Fruit fly (Drosophila melanogaster) whole organism, embryonic: Measurements from ENCODE around the gene CG6901.

ENCODE experiments used
- BEAF-32 ChIP-seq: fragments of 200-800 bp; sonication (Bioruptor generic); optimal IDR thresholded peaks from 3 replicates; lab custom pipeline; 2017; ENCODE audit warnings: missing biosample characterization, missing genetic modification characterization, mild to moderate bottlenecking, moderate library complexity, missing genetic modification reagents
- CG3838 ChIP-seq: fragments of 200-800 bp; sonication (Bioruptor generic); optimal IDR thresholded peaks from 3 replicates; lab custom pipeline; 2016; ENCODE audit warnings: missing biosample characterization, missing genetic modification characterization
- CG9437 ChIP-seq: fragments of 200-800 bp; sonication (Bioruptor generic); optimal IDR thresholded peaks from 2 replicates; lab custom pipeline; 2018; ENCODE audit warnings: missing biosample characterization, mild to moderate bottlenecking, missing genetic modification characterization
- nmo ChIP-seq: fragments of 200-800 bp; sonication (Bioruptor generic); optimal IDR thresholded peaks from 2 replicates; lab custom pipeline; 2018; ENCODE audit warnings: missing biosample characterization, mild to moderate bottlenecking, missing genetic modification characterization, moderate library complexity
- ranshi ChIP-seq: fragments of 200-800 bp; sonication (Bioruptor generic); IDR thresholded peaks from 2 replicates; pipeline ENCODE4 v1.3.6; 2022; ENCODE audit warnings: missing biosample characterization, missing genetic modification characterization
- row ChIP-seq: fragments of 200-800 bp; sonication (Bioruptor generic); IDR thresholded peaks from 3 replicates; pipeline ENCODE4 v1.3.6; 2022; ENCODE audit warnings: missing biosample characterization, missing genetic modification characterization
- wor ChIP-seq: fragments of 200-800 bp; sonication (Bioruptor generic); IDR thresholded peaks from 2 replicates; pipeline ENCODE4 v1.3.6; 2022; ENCODE audit warnings: missing biosample characterization, missing genetic modification characterization

DNA sequence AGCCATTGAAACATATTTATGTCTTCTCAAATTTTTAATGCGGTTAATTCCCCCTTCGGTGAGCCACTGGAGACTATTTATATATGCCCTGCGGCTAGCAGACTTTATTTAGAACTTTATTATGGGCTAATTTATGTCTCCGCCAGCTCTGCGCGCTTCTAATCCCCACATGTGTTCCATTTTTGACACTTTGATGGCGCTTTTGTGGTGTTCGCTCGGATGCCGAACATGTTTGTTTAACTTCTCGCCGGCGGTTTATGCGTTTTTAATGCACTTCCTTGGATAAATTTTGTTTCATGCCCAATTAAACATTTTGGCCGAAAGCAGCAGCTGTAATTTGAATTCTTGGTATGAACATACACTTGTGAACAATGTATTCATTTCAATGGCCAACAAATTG is 6.6 kb downstream of the CG6901 start:
- TF ChIP-seq ranshi (GFP tag; lab: Robert Waterston, UW) (no peak), nmo (GFP tag; lab: Kevin White, UChicago) (no peak), CG3838 (GFP tag; lab: Kevin White, UChicago) (no peak), CG9437 (GFP tag; lab: Kevin White, UChicago) (no peak), wor (GFP tag; lab: Robert Waterston, UW) (no peak), row (GFP tag; lab: Robert Waterston, UW) (no peak), BEAF-32 (GFP tag; lab: Kevin White, UChicago) (no peak)
